Worm (Caenorhabditis elegans) whole organism, mixed stage, embryonic: ENCODE data around the gene Y49F6B.12.
A peak's percentile ranks its signal among the peaks of the same experiment; 100 is the strongest.

Source experiments
- M03D4.4 ChIP-seq: sonication (generic microtip); optimal IDR thresholded peaks from 2 replicates; lab custom pipeline; 2017; ENCODE audit warnings: mild to moderate bottlenecking, missing genetic modification characterization, missing compliant biosample characterization
- blmp-1 ChIP-seq: fragments of 150-350 bp; optimal IDR thresholded peaks from 2 replicates; lab custom pipeline; 2014; ENCODE audit warnings: missing biosample characterization, missing genetic modification characterization
- ceh-43 ChIP-seq: fragments of 200-800 bp; sonication (Bioruptor generic); optimal IDR thresholded peaks from 2 replicates; lab custom pipeline; 2018; ENCODE audit warnings: mild to moderate bottlenecking, missing genetic modification characterization, moderate library complexity, missing compliant biosample characterization
- ceh-83 ChIP-seq: fragments of 200-800 bp; sonication (Bioruptor generic); optimal IDR thresholded peaks from 2 replicates; lab custom pipeline; 2018; ENCODE audit warnings: mild to moderate bottlenecking, missing genetic modification characterization, missing compliant biosample characterization
- ces-1 ChIP-seq: fragments of 150-350 bp; optimal IDR thresholded peaks from 2 replicates; lab custom pipeline; 2014; ENCODE audit warnings: missing biosample characterization, missing genetic modification reagents, missing genetic modification characterization
- drap-1 ChIP-seq: fragments of 200-800 bp; sonication (Bioruptor generic); optimal IDR thresholded peaks from 3 replicates; lab custom pipeline; 2018; ENCODE audit warnings: mild to moderate bottlenecking, missing genetic modification characterization, missing compliant biosample characterization
- elt-1 ChIP-seq: sonication (generic microtip); optimal IDR thresholded peaks from 2 replicates; lab custom pipeline; 2017; ENCODE audit warnings: missing genetic modification characterization, mild to moderate bottlenecking, missing compliant biosample characterization, antibody characterized with exemption, moderate library complexity, borderline replicate concordance; ENCODE audit not compliant: insufficient read depth
- elt-3 ChIP-seq: fragments of 150-350 bp; optimal IDR thresholded peaks from 2 replicates; lab custom pipeline; 2014; ENCODE audit warnings: missing biosample characterization, missing genetic modification characterization
- flh-1 ChIP-seq: fragments of 200-800 bp; sonication (Bioruptor generic); optimal IDR thresholded peaks from 2 replicates; lab custom pipeline; 2018; ENCODE audit warnings: mild to moderate bottlenecking, missing genetic modification characterization, moderate library complexity, missing compliant biosample characterization
- hlh-1 ChIP-seq: fragments of 150-350 bp; optimal IDR thresholded peaks from 2 replicates; lab custom pipeline; 2014; ENCODE audit warnings: missing biosample characterization, missing genetic modification reagents, missing genetic modification characterization
- lin-13 ChIP-seq: fragments of 150-350 bp; optimal IDR thresholded peaks from 2 replicates; lab custom pipeline; 2014; ENCODE audit warnings: missing biosample characterization, missing genetic modification characterization
- lin-32 ChIP-seq: fragments of 200-800 bp; sonication (Bioruptor generic); optimal IDR thresholded peaks from 2 replicates; lab custom pipeline; 2018; ENCODE audit warnings: mild to moderate bottlenecking, missing genetic modification characterization, missing compliant biosample characterization
- lsy-2 ChIP-seq: fragments of 150-350 bp; optimal IDR thresholded peaks from 2 replicates; lab custom pipeline; 2014; ENCODE audit warnings: missing biosample characterization, missing genetic modification characterization
- mab-5 ChIP-seq: fragments of 150-350 bp; optimal IDR thresholded peaks from 2 replicates; lab custom pipeline; 2014; ENCODE audit warnings: missing biosample characterization, missing genetic modification characterization
- mep-1 ChIP-seq: fragments of 150-350 bp; optimal IDR thresholded peaks from 2 replicates; lab custom pipeline; 2017; ENCODE audit warnings: missing biosample characterization, missing genetic modification reagents, missing genetic modification characterization, inconsistent platforms
- mls-2 ChIP-seq: sonication (generic microtip); optimal IDR thresholded peaks from 2 replicates; lab custom pipeline; 2016; ENCODE audit warnings: mild to moderate bottlenecking, missing genetic modification characterization, moderate library complexity, missing compliant biosample characterization
- nhr-12 ChIP-seq: fragments of 150-350 bp; optimal IDR thresholded peaks from 2 replicates; lab custom pipeline; 2014; ENCODE audit warnings: missing biosample characterization, missing genetic modification characterization
- nhr-2 ChIP-seq: fragments of 150-350 bp; optimal IDR thresholded peaks from 2 replicates; lab custom pipeline; 2014; ENCODE audit warnings: missing biosample characterization, missing genetic modification characterization
- nhr-237 ChIP-seq: fragments of 150-350 bp; optimal IDR thresholded peaks from 2 replicates; lab custom pipeline; 2014; ENCODE audit warnings: missing biosample characterization, missing genetic modification characterization
- nhr-28 ChIP-seq: fragments of 150-350 bp; optimal IDR thresholded peaks from 2 replicates; lab custom pipeline; 2014; ENCODE audit warnings: missing biosample characterization, missing genetic modification characterization
- nhr-76 ChIP-seq: sonication (generic microtip); optimal IDR thresholded peaks from 2 replicates; lab custom pipeline; 2017; ENCODE audit warnings: missing biosample characterization, missing genetic modification characterization
- pha-4 ChIP-seq: fragments of 150-350 bp; optimal IDR thresholded peaks from 2 replicates; lab custom pipeline; 2018; ENCODE audit warnings: missing biosample characterization, missing genetic modification reagents, missing genetic modification characterization
- sem-2 ChIP-seq: fragments of 200-800 bp; sonication (Bioruptor generic); optimal IDR thresholded peaks from 2 replicates; lab custom pipeline; 2018; ENCODE audit warnings: mild to moderate bottlenecking, missing genetic modification characterization, missing compliant biosample characterization
- snpc-4 ChIP-seq: fragments of 150-350 bp; optimal IDR thresholded peaks from 2 replicates; lab custom pipeline; 2014; ENCODE audit warnings: missing biosample characterization, missing genetic modification characterization
- sptf-1 ChIP-seq: sonication (generic microtip); optimal IDR thresholded peaks from 2 replicates; lab custom pipeline; 2017; ENCODE audit warnings: mild to moderate bottlenecking, missing genetic modification characterization, moderate library complexity, missing compliant biosample characterization
- tbx-8 ChIP-seq: fragments of 200-800 bp; sonication (Bioruptor generic); optimal IDR thresholded peaks from 2 replicates; lab custom pipeline; 2018; ENCODE audit warnings: mild to moderate bottlenecking, missing genetic modification characterization, moderate library complexity, missing compliant biosample characterization
- unc-120 ChIP-seq: sonication (generic microtip); optimal IDR thresholded peaks from 2 replicates; lab custom pipeline; 2017; ENCODE audit warnings: missing genetic modification characterization, missing compliant biosample characterization; ENCODE audit not compliant: poor library complexity, severe bottlenecking
- unc-39 ChIP-seq: fragments of 150-350 bp; optimal IDR thresholded peaks from 2 replicates; lab custom pipeline; 2014; ENCODE audit warnings: missing biosample characterization, missing genetic modification characterization
- unc-62 ChIP-seq: fragments of 150-350 bp; optimal IDR thresholded peaks from 2 replicates; lab custom pipeline; 2014; ENCODE audit warnings: missing biosample characterization, missing genetic modification reagents, missing genetic modification characterization
- zip-8 ChIP-seq: fragments of 150-350 bp; optimal IDR thresholded peaks from 2 replicates; lab custom pipeline; 2014; ENCODE audit warnings: missing biosample characterization, missing genetic modification characterization
- ztf-11 ChIP-seq: fragments of 150-350 bp; optimal IDR thresholded peaks from 2 replicates; lab custom pipeline; 2014; ENCODE audit warnings: missing biosample characterization, missing genetic modification characterization

The Y49F6B.12 gene

ce11 chrII:3437393-3437792 is 34.8 kb downstream of the Y49F6B.12 start:
- TF ChIP-seq elt-1 (no peak), flh-1 (no peak), M03D4.4 (tag; lab: Kevin White, UChicago) (no peak), ceh-43 (GFP tag; lab: Kevin White, UChicago) (no peak), lsy-2 (tag; lab: Kevin White, UChicago) (no peak), ceh-83 (GFP tag; lab: Kevin White, UChicago) (peak; percentile 33), snpc-4 (no peak), blmp-1 (no peak)

- TF ChIP-seq ztf-11 (tag; lab: Kevin White, UChicago) (no peak), nhr-237 (tag; lab: Kevin White, UChicago) (no peak), ces-1 (no peak), mep-1 (no peak), snpc-4 (no peak), ceh-83 (GFP tag; lab: Kevin White, UChicago) (no peak), mab-5 (no peak), lin-32 (GFP tag; lab: Kevin White, UChicago) (no peak), lsy-2 (tag; lab: Kevin White, UChicago) (no peak), blmp-1 (no peak), unc-39 (tag; lab: Kevin White, UChicago) (no peak), elt-3 (tag; lab: Kevin White, UChicago) (no peak), nhr-2 (tag; lab: Kevin White, UChicago) (no peak), sem-2 (no peak), unc-120 (tag; lab: Kevin White, UChicago) (no peak), mls-2 (tag; lab: Kevin White, UChicago) (no peak), drap-1 (GFP tag; lab: Kevin White, UChicago) (no peak), lin-13 (tag; lab: Kevin White, UChicago) (no peak)
- TF ChIP-seq, all 35 proteins: peak for 0
These were observed 35.8 kb downstream of the Y49F6B.12 start, which contains the start of gene skpo-2 for ce11 chrII:3436412-3436811. Gene skpo-2 (minus strand): TSS chrII:3436512.

DNA sequence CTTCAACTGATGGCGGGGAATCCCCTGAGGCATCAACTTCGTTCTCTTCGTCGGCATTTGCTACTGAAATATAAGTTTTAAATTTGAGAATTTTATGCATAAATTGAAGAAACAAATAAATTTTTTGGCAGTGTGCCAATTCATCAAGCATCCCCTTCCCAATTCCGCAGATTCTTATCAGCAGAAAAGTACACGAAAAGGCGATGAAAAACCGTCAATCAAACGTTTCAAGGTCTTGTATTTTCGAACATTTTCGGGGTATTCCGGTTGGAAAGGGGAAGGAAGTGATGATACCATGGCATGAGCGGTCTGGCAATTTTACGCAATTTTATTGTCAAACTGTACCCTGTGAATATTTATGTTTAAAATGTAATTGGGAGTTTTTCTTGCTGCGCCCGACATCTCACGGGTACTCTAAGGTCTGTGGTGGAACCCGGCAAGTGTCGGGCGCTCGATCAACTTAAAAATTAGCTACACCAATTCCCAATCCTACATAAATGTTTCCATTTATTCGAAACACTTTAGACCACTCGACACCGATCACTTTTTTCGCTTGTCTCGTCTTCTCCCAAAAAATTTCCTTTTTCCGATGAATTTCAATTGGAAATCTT is 37.2 kb downstream of the Y49F6B.12 start:
- no peak for TF ChIP-seq ztf-11 (tag; lab: Kevin White, UChicago)
- no peak for TF ChIP-seq mls-2 (tag; lab: Kevin White, UChicago)
- TF ChIP-seq nhr-237 (tag; lab: Kevin White, UChicago): no peak
- no peak for TF ChIP-seq M03D4.4 (tag; lab: Kevin White, UChicago)
- TF ChIP-seq nhr-76 (tag; lab: Kevin White, UChicago): no peak
- TF ChIP-seq unc-120 (tag; lab: Kevin White, UChicago): no peak
- no peak for TF ChIP-seq lsy-2 (tag; lab: Kevin White, UChicago)
- TF ChIP-seq blmp-1: no peak
- no peak for TF ChIP-seq elt-1
- TF ChIP-seq sptf-1: no peak
- TF ChIP-seq lin-13 (tag; lab: Kevin White, UChicago): no peak
- TF ChIP-seq sem-2: no peak
- no peak for TF ChIP-seq pha-4 (tag; lab: Kevin White, UChicago)
- TF ChIP-seq hlh-1 (tag; lab: Kevin White, UChicago): no peak
- TF ChIP-seq nhr-12 (tag; lab: Kevin White, UChicago): no peak

DNA sequence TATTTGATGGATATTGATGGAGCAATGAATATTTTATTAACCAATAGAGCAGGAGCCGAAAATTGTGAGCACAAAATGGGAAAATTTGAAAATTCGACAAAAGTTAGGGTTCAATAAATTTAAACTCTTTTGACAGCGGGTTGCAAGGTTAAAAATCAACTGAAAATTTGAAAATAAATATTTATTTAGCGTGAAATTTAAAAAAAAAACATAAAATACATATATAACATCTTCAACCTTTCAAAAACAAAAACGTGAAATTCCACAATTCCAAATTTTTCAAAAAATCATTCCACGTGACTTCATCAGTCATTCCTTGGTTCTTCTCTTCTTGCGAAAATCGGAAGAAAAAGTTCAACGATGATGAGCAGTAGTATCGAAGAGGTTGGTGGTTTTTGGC is 42.8 kb downstream of the Y49F6B.12 start, which contains the start of gene C16C8.18:
Gene C16C8.18, plus strand, starts transcription at position 301 of the 400 bp plus-strand sequence.
- TF ChIP-seq unc-39 (tag; lab: Kevin White, UChicago) (no peak), nhr-28 (tag; lab: Kevin White, UChicago) (no peak), mep-1 (no peak), sem-2 (no peak), zip-8 (tag; lab: Kevin White, UChicago) (no peak), lin-13 (tag; lab: Kevin White, UChicago) (no peak), elt-1 (no peak), nhr-2 (tag; lab: Kevin White, UChicago) (no peak), sptf-1 (no peak), blmp-1 (no peak), mls-2 (tag; lab: Kevin White, UChicago) (no peak), tbx-8 (GFP tag; lab: Kevin White, UChicago) (no peak), flh-1 (no peak), ztf-11 (tag; lab: Kevin White, UChicago) (no peak), elt-3 (tag; lab: Kevin White, UChicago) (no peak), ces-1 (no peak)

DNA sequence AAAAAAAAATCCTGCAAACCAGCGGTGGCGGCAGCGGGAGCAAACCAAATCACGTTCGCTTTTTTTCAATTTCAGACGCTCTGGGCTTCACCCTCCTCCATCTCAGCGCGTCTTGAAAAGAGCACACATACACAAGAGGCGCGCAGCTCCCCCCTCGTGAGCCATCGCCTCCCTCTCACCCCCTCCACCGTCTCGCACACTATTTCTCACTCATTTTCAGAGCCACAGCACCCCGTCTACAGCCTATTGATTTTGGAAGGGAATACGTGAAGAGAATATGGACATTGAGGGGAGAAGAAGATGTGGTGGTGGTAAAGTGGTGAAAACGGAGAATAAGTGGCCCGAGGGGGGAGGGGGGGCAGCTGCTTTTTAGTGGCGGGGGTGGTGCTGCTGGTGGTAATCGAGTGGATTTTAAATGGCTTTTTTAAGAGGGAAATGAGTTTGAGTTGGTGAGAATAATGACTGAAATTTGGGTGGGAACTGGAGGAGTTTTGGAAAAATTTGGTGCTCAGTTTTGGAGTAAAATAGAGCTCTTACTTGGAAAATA is 44.0 kb downstream of the Y49F6B.12 start:
- TF ChIP-seq sptf-1 (peak; percentile 16), snpc-4 (no peak), ces-1 (peak; percentile 71), mep-1 (no peak), unc-62 (GFP tag; lab: Kevin White, UChicago) (no peak)
